Fruit fly (Drosophila melanogaster) whole organism, pupa: ENCODE data around the gene CG31098.

Source experiments
- CG12605 ChIP-seq: fragments of 200-800 bp; sonication (Bioruptor generic); IDR thresholded peaks from 2 replicates; pipeline ENCODE4 v1.3.6; 2022; ENCODE audit warnings: missing biosample characterization, missing genetic modification characterization
- Pif1A ChIP-seq: fragments of 200-800 bp; sonication (Bioruptor generic); optimal IDR thresholded peaks from 3 replicates; lab custom pipeline; 2016; ENCODE audit warnings: missing biosample characterization, missing genetic modification characterization

DNA sequence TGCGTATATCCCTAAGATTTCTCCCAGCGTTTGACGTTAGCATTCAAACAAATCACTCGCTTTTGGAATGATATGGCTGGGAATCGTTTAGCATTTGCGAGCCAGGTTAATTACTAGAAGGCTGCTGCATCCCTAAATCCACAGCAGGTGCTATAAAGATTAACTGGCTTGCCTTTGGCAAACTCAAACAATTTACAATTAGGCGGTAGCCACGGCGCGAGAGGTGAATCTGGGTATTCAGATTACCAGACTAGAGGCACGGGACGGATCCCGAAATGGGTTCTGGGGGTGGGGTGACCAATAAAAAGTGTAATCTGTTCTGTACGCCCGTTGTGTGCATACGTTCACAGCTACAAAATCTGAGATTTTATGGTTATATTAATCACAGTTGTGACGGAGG is 11.6 kb downstream of the CG31098 start, which contains the start of gene CG11892:
- TF ChIP-seq CG12605 (GFP tag; lab: Robert Waterston, UW), result no peak
- TF ChIP-seq Pif1A, result no peak
